Worm (Caenorhabditis elegans) whole organism, late embryonic: ENCODE measurements around the gene W02D7.5.

Experiments
- C08G9.2 ChIP-seq: sonication (generic microtip); optimal IDR thresholded peaks from 2 replicates; lab custom pipeline; 2016; ENCODE audit warnings: mild to moderate bottlenecking, missing genetic modification characterization, moderate library complexity, missing compliant biosample characterization
- ceh-30 ChIP-seq: fragments of 150-350 bp; optimal IDR thresholded peaks from 2 replicates; lab custom pipeline; 2014; ENCODE audit warnings: missing biosample characterization, missing genetic modification characterization

ce11 chrV:8311210-8311609, 12.2 kb upstream of the W02D7.5 start, which contains the start of gene W02D7.12:
- TF ChIP-seq ceh-30 (tag; lab: Kevin White, UChicago) = no peak
- TF ChIP-seq C08G9.2 (tag; lab: Kevin White, UChicago) = no peak
